Fruit fly (Drosophila melanogaster): ENCODE measurements around the gene CG6282.

CG6282 gene

DNA sequence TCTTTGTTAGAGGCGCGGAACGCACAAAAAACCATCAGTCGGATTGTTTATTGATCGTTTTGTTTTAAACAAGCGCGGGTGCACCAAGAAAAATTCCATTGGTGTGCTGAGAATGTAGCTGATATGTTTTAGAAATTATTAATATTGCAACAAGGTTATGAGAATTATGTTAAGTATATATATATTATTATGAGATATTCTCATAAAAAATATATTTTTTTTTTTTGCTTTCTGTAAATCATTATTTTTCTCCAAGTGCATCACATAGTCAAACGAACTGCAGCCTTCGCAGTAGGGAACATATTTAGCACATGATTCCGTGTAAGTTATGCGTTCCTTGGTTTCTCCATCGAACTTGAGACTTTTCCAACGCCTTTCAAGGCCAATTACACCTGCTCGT, 24.5 kb downstream of the CG6282 start (continued):
- TF ChIP-seq CG2116 (GFP tag; optimal IDR thresholded peaks at IDR 0.05) (no peak), CG4404 (GFP tag; IDR thresholded peaks at IDR 0.05) (peak; percentile 50; the same call in 1 of the 2 replicates), gcm (GFP tag; optimal IDR thresholded peaks at IDR 0.05) (peak; percentile 37), CG8359 (GFP tag; optimal IDR thresholded peaks at IDR 0.05; ENCODE audit: borderline replicate concordance) (peak; percentile 11), slp2 (GFP tag; optimal IDR thresholded peaks at IDR 0.05) (no peak), CG15696 (tag; optimal IDR thresholded peaks at IDR 0.05) (peak; percentile 61), CG17361 (GFP tag; IDR thresholded peaks at IDR 0.05) (peak; percentile 84), peb (GFP tag; IDR thresholded peaks at IDR 0.05) (peak; percentile 47; the same call in 1 of the 2 replicates), NK7.1 (GFP tag; optimal IDR thresholded peaks at IDR 0.05) (no peak), Dek (tag; optimal IDR thresholded peaks at IDR 0.05) (peak; percentile 42), CG15514 (GFP tag; optimal IDR thresholded peaks at IDR 0.05) (peak; percentile 12), stc (GFP tag; IDR thresholded peaks at IDR 0.05) (peak; percentile 82), CG31365 (tag; optimal IDR thresholded peaks at IDR 0.05) (no peak), HLH3B (GFP tag; IDR thresholded peaks at IDR 0.05) (peak; percentile 85), toy (GFP tag; IDR thresholded peaks at IDR 0.05) (peak; percentile 60; the same call in 1 of the 2 replicates), ab (GFP tag; optimal IDR thresholded peaks at IDR 0.05) (no peak), CG17829 (tag; optimal IDR thresholded peaks at IDR 0.05) (peak; percentile 87), gsb-n (tag; optimal IDR thresholded peaks at IDR 0.05) (peak; percentile 51), CG2202 (tag; optimal IDR thresholded peaks at IDR 0.05) (peak; percentile 13), Ssrp (tag; optimal IDR thresholded peaks at IDR 0.05) (peak; percentile 42), pzg (GFP tag; optimal IDR thresholded peaks at IDR 0.05) (no peak), ranshi (GFP tag; IDR thresholded peaks at IDR 0.05) (peak; percentile 84), CG9932 (GFP tag; IDR thresholded peaks at IDR 0.05) (peak; percentile 46), CG9215 (GFP tag; IDR thresholded peaks at IDR 0.05) (peak; percentile 65; the same call in 1 of the 2 replicates), CG1024 (GFP tag; IDR thresholded peaks at IDR 0.05) (peak; percentile 59; the same call in 1 of the 2 replicates), CG8290 (GFP tag; optimal IDR thresholded peaks at IDR 0.05) (no peak), CG8290 (tag; optimal IDR thresholded peaks at IDR 0.05) (no peak), CG15073 (GFP tag; optimal IDR thresholded peaks at IDR 0.05) (no peak), jumu (GFP tag; optimal IDR thresholded peaks at IDR 0.05) (no peak), Poxn (GFP tag; IDR thresholded peaks at IDR 0.05) (no peak), tin (GFP tag; optimal IDR thresholded peaks at IDR 0.05) (peak; percentile 48), Dip3 (GFP tag; optimal IDR thresholded peaks at IDR 0.05) (no peak), phol (tag; optimal IDR thresholded peaks at IDR 0.05) (peak; percentile 82), CG12219 (GFP tag; optimal IDR thresholded peaks at IDR 0.05) (peak; percentile 19), CG13775 (GFP tag; optimal IDR thresholded peaks at IDR 0.05) (peak; percentile 33), Pdp1 (GFP tag; optimal IDR thresholded peaks at IDR 0.05) (peak in 1 of 2 experiments; percentile 14), shn (GFP tag; optimal IDR thresholded peaks at IDR 0.05) (no peak), CG6689 (GFP tag; IDR thresholded peaks at IDR 0.05) (peak; percentile 86), CG33557 (GFP tag; optimal IDR thresholded peaks at IDR 0.05) (peak; percentile 18), GATAe (GFP tag; conservative IDR thresholded peaks at IDR 0.05) (0 out of 2 replicates have a peak, but pooled peaks have one; percentile 21), vvl (GFP tag; IDR thresholded peaks at IDR 0.05) (peak; percentile 85), mam (GFP tag; optimal IDR thresholded peaks at IDR 0.05) (no peak), CG31224 (GFP tag; IDR thresholded peaks at IDR 0.05) (peak; percentile 73), croc (GFP tag; conservative IDR thresholded peaks at IDR 0.05) (peak; percentile 67; the same call in 1 of the 3 replicates), Awh (GFP tag; IDR thresholded peaks at IDR 0.05) (peak; percentile 77), CG3838 (GFP tag; optimal IDR thresholded peaks at IDR 0.05) (no peak), E2f2 (GFP tag; IDR thresholded peaks at IDR 0.05) (peak; percentile 58; the same call in 1 of the 2 replicates), Nf-YB (GFP tag; optimal IDR thresholded peaks at IDR 0.05) (no peak), bowl (GFP tag; IDR thresholded peaks at IDR 0.05) (no peak), CG1602 (GFP tag; optimal IDR thresholded peaks at IDR 0.05) (no peak)

Measured in whole organism, embryonic.